Fruit fly (Drosophila melanogaster): ENCODE measurements around the gene CG2003.

- TF ChIP-seq psq (optimal IDR thresholded peaks at IDR 0.05) (no peak), CG8478 (optimal IDR thresholded peaks at IDR 0.05) (no peak)
These were observed 4.8 kb upstream of the CG2003 start for dm6 chr3R:31973155-31973554.

Data from whole organism.